Fruit fly (Drosophila melanogaster) whole organism, embryonic: Measurements from ENCODE around the gene CG43295.

Source experiments
- Bdp1 ChIP-seq: fragments of 200-800 bp; sonication (Bioruptor generic); optimal IDR thresholded peaks from 3 replicates; lab custom pipeline; 2016; ENCODE audit warnings: missing biosample characterization, missing genetic modification characterization
- Bgb ChIP-seq: fragments of 200-800 bp; sonication (Bioruptor generic); IDR thresholded peaks from 2 replicates; pipeline ENCODE4 v1.3.6; 2022; ENCODE audit warnings: missing biosample characterization, missing genetic modification characterization; ENCODE audit not compliant: partially characterized antibody
- CG10366 ChIP-seq: fragments of 200-800 bp; sonication (Bioruptor generic); IDR thresholded peaks from 2 replicates; pipeline ENCODE4 v1.3.6; 2022; ENCODE audit warnings: missing biosample characterization, missing genetic modification characterization
- CG10543 ChIP-seq: fragments of 200-800 bp; sonication (Bioruptor generic); optimal IDR thresholded peaks from 3 replicates; lab custom pipeline; 2017; ENCODE audit warnings: missing biosample characterization, mild to moderate bottlenecking, missing genetic modification characterization, moderate library complexity
- CG11695 ChIP-seq: fragments of 200-800 bp; sonication (Bioruptor generic); IDR thresholded peaks from 3 replicates; pipeline ENCODE4 v1.3.6; 2022; ENCODE audit warnings: missing biosample characterization, missing genetic modification characterization
- CG12744 ChIP-seq: fragments of 200-800 bp; sonication (Bioruptor generic); optimal IDR thresholded peaks from 2 replicates; lab custom pipeline; 2016; ENCODE audit warnings: missing biosample characterization, missing genetic modification characterization
- CG13894 ChIP-seq: fragments of 200-800 bp; sonication (Bioruptor generic); optimal IDR thresholded peaks from 3 replicates; lab custom pipeline; 2018; ENCODE audit warnings: missing biosample characterization, mild to moderate bottlenecking, missing genetic modification characterization, moderate library complexity
- CG15696 ChIP-seq: fragments of 200-800 bp; sonication (Bioruptor generic); optimal IDR thresholded peaks from 2 replicates; lab custom pipeline; 2019; ENCODE audit warnings: missing biosample characterization, mild to moderate bottlenecking, missing genetic modification characterization, moderate library complexity
- CG1647 ChIP-seq: fragments of 200-800 bp; sonication (Bioruptor generic); optimal IDR thresholded peaks from 3 replicates; lab custom pipeline; 2016; ENCODE audit warnings: missing biosample characterization, missing genetic modification characterization
- CG16863 ChIP-seq: fragments of 200-800 bp; sonication (Bioruptor generic); optimal IDR thresholded peaks from 3 replicates; lab custom pipeline; 2016; ENCODE audit warnings: missing biosample characterization, missing genetic modification characterization
- CG17328 ChIP-seq: fragments of 200-800 bp; sonication (Bioruptor generic); IDR thresholded peaks from 2 replicates; pipeline ENCODE4 v1.3.6; 2022; ENCODE audit warnings: missing biosample characterization, missing genetic modification characterization
- CG18011 ChIP-seq: fragments of 200-800 bp; sonication (Bioruptor generic); optimal IDR thresholded peaks from 2 replicates; lab custom pipeline; 2017; ENCODE audit warnings: missing biosample characterization, missing genetic modification characterization, mild to moderate bottlenecking, moderate library complexity, missing genotype
- CG2116 ChIP-seq: fragments of 200-800 bp; sonication (Bioruptor generic); optimal IDR thresholded peaks from 3 replicates; lab custom pipeline; 2018; ENCODE audit warnings: missing biosample characterization, mild to moderate bottlenecking, missing genetic modification characterization
- CG30020 ChIP-seq: fragments of 200-800 bp; optimal IDR thresholded peaks from 2 replicates; lab custom pipeline; 2019; ENCODE audit warnings: missing biosample characterization, mild to moderate bottlenecking, missing genetic modification characterization, moderate library complexity
- CG31388 ChIP-seq: fragments of 200-800 bp; sonication (Bioruptor generic); optimal IDR thresholded peaks from 2 replicates; lab custom pipeline; 2016; ENCODE audit warnings: missing biosample characterization, missing genetic modification characterization
- CG34422 ChIP-seq: fragments of 200-800 bp; sonication (Bioruptor generic); IDR thresholded peaks from 3 replicates; pipeline ENCODE4 v1.3.6; 2022; ENCODE audit warnings: missing biosample characterization, missing genetic modification characterization
- CG4820 ChIP-seq: fragments of 200-800 bp; sonication (Bioruptor generic); optimal IDR thresholded peaks from 3 replicates; lab custom pipeline; 2016; ENCODE audit warnings: missing biosample characterization, missing genetic modification characterization
- CG5245 ChIP-seq: fragments of 200-800 bp; sonication (Bioruptor generic); optimal IDR thresholded peaks from 3 replicates; lab custom pipeline; 2016; ENCODE audit warnings: missing biosample characterization, missing genetic modification characterization
- CG6791 ChIP-seq: fragments of 200-800 bp; sonication (Bioruptor generic); IDR thresholded peaks from 3 replicates; pipeline ENCODE4 v1.3.6; 2022; ENCODE audit warnings: missing biosample characterization, missing genetic modification characterization; ENCODE audit not compliant: partially characterized antibody
- CG7745 ChIP-seq: fragments of 200-800 bp; sonication (Bioruptor generic); optimal IDR thresholded peaks from 2 replicates; lab custom pipeline; 2018; ENCODE audit warnings: missing biosample characterization, mild to moderate bottlenecking, missing genetic modification characterization, moderate library complexity
- CG9932 ChIP-seq: fragments of 200-800 bp; sonication (Bioruptor generic); IDR thresholded peaks from 2 replicates; pipeline ENCODE4 v1.3.6; 2022; ENCODE audit warnings: missing biosample characterization, missing genetic modification characterization
- D ChIP-seq, 2 experiments: fragments of 200-800 bp in 1 of 2; fragments of >200 bp in 1 of 2; sonication (Bioruptor generic) in 1 of 2; optimal IDR thresholded peaks; 2 replicates in 1 of 2; 3 replicates in 1 of 2; lab custom pipeline; 2017; ENCODE audit warnings: mild to moderate bottlenecking in 1 of 2, missing biosample characterization in 1 of 2, missing genetic modification characterization in 1 of 2, missing genetic modification reagents in 1 of 2
- Doc3 ChIP-seq: fragments of 200-800 bp; sonication (Bioruptor generic); IDR thresholded peaks from 3 replicates; pipeline ENCODE4 v1.3.6; 2022; ENCODE audit warnings: missing biosample characterization, missing genetic modification characterization; ENCODE audit not compliant: partially characterized antibody
- HHEX ChIP-seq: fragments of 200-800 bp; sonication (Bioruptor generic); optimal IDR thresholded peaks from 3 replicates; lab custom pipeline; 2017; ENCODE audit warnings: missing biosample characterization, mild to moderate bottlenecking, missing genetic modification characterization, missing genetic modification reagents
- Hmx ChIP-seq: fragments of 200-800 bp; sonication (Bioruptor generic); optimal IDR thresholded peaks from 2 replicates; lab custom pipeline; 2016; ENCODE audit warnings: missing biosample characterization, missing genetic modification characterization
- Nf-YC ChIP-seq: fragments of 200-800 bp; optimal IDR thresholded peaks from 3 replicates; lab custom pipeline; 2019; ENCODE audit warnings: missing biosample characterization, mild to moderate bottlenecking, missing genetic modification characterization, moderate library complexity
- NfI ChIP-seq: fragments of 200-800 bp; sonication (Bioruptor generic); optimal IDR thresholded peaks from 3 replicates; lab custom pipeline; 2018; ENCODE audit warnings: missing biosample characterization, mild to moderate bottlenecking, missing genetic modification characterization, moderate library complexity
- Ptx1 ChIP-seq: fragments of 200-800 bp; sonication (Bioruptor generic); IDR thresholded peaks from 2 replicates; pipeline ENCODE4 v1.3.6; 2022; ENCODE audit warnings: missing biosample characterization, missing genetic modification characterization
- Rx ChIP-seq: fragments of 200-800 bp; sonication (Bioruptor generic); IDR thresholded peaks from 2 replicates; pipeline ENCODE4 v1.3.6; 2022; ENCODE audit warnings: missing biosample characterization, missing genetic modification characterization
- Sry-δ ChIP-seq: fragments of 200-800 bp; sonication (Bioruptor generic); optimal IDR thresholded peaks from 2 replicates; lab custom pipeline; 2016; ENCODE audit warnings: missing biosample characterization, missing genetic modification characterization
- Stat92E ChIP-seq, 3 experiments: fragments of >200 bp in 2 of 3; fragments of 200-800 bp in 1 of 3; sonication (Bioruptor generic) in 1 of 3; optimal IDR thresholded peaks; 2 replicates each; lab custom pipeline; 2017 to 2019; ENCODE audit warnings: missing biosample characterization in 3 of 3, missing genetic modification characterization in 3 of 3, mild to moderate bottlenecking in 1 of 3, moderate library complexity in 1 of 3
- cas ChIP-seq: fragments of 200-800 bp; sonication (Bioruptor generic); IDR thresholded peaks from 2 replicates; pipeline ENCODE4 v1.3.6; 2022; ENCODE audit warnings: missing biosample characterization, missing genetic modification characterization
- cg ChIP-seq: fragments of 200-800 bp; sonication (Bioruptor generic); optimal IDR thresholded peaks from 3 replicates; lab custom pipeline; 2019; ENCODE audit warnings: missing biosample characterization, mild to moderate bottlenecking, missing genetic modification characterization, moderate library complexity
- crol ChIP-seq: fragments of 200-800 bp; sonication (Bioruptor generic); IDR thresholded peaks from 2 replicates; pipeline ENCODE4 v1.3.6; 2022; ENCODE audit warnings: missing biosample characterization, missing genetic modification characterization
- cwo ChIP-seq: fragments of 200-800 bp; sonication (Bioruptor generic); optimal IDR thresholded peaks from 3 replicates; lab custom pipeline; 2017; ENCODE audit warnings: missing biosample characterization, missing genetic modification characterization, mild to moderate bottlenecking, moderate library complexity, missing genetic modification reagents
- dati ChIP-seq: fragments of 200-800 bp; sonication (Bioruptor generic); IDR thresholded peaks from 2 replicates; pipeline ENCODE4 v1.3.6; 2022; ENCODE audit warnings: missing biosample characterization, missing genetic modification characterization
- esg ChIP-seq: fragments of 200-800 bp; sonication (Bioruptor generic); conservative IDR thresholded peaks from 2 replicates; pipeline ENCODE4 v1.3.6; 2022; ENCODE audit warnings: missing biosample characterization, missing genetic modification characterization
- fd102C ChIP-seq: fragments of 200-800 bp; sonication (Bioruptor generic); optimal IDR thresholded peaks from 2 replicates; lab custom pipeline; 2018; ENCODE audit warnings: missing biosample characterization, mild to moderate bottlenecking, missing genetic modification characterization, moderate library complexity
- gem ChIP-seq: fragments of 200-800 bp; sonication (Bioruptor generic); optimal IDR thresholded peaks from 2 replicates; lab custom pipeline; 2019; ENCODE audit warnings: missing biosample characterization, mild to moderate bottlenecking, missing genetic modification characterization, moderate library complexity
- ind ChIP-seq: fragments of 200-800 bp; sonication (Bioruptor generic); optimal IDR thresholded peaks from 3 replicates; lab custom pipeline; 2016; ENCODE audit warnings: missing biosample characterization, missing genetic modification characterization
- klu ChIP-seq: fragments of 200-800 bp; sonication (Bioruptor generic); IDR thresholded peaks from 2 replicates; pipeline ENCODE4 v1.3.6; 2022; ENCODE audit warnings: missing biosample characterization, missing genetic modification characterization
- lbe ChIP-seq: fragments of 200-800 bp; sonication (Bioruptor generic); optimal IDR thresholded peaks from 2 replicates; lab custom pipeline; 2016; ENCODE audit warnings: missing biosample characterization, mild to moderate bottlenecking, missing genetic modification characterization
- nerfin-2 ChIP-seq: fragments of 200-800 bp; sonication (Bioruptor generic); IDR thresholded peaks from 2 replicates; pipeline ENCODE4 v1.3.6; 2022; ENCODE audit warnings: missing biosample characterization, missing genetic modification characterization; ENCODE audit not compliant: partially characterized antibody
- sna ChIP-seq: fragments of 200-800 bp; sonication (Bioruptor generic); IDR thresholded peaks from 2 replicates; pipeline ENCODE4 v1.3.6; 2022; ENCODE audit warnings: missing biosample characterization, missing genetic modification characterization; ENCODE audit not compliant: partially characterized antibody
- tna ChIP-seq: fragments of 200-800 bp; sonication (Bioruptor generic); IDR thresholded peaks from 2 replicates; pipeline ENCODE4 v1.3.6; 2022; ENCODE audit warnings: missing biosample characterization, missing genetic modification characterization; ENCODE audit not compliant: partially characterized antibody
- tx ChIP-seq: fragments of 200-800 bp; sonication (Bioruptor generic); optimal IDR thresholded peaks from 2 replicates; lab custom pipeline; 2016; ENCODE audit warnings: missing biosample characterization, missing genetic modification characterization
- unc-4 ChIP-seq: fragments of 200-800 bp; sonication (Bioruptor generic); IDR thresholded peaks from 2 replicates; pipeline ENCODE4 v1.3.6; 2022; ENCODE audit warnings: missing biosample characterization, missing genetic modification characterization; ENCODE audit not compliant: partially characterized antibody
- vnd ChIP-seq: fragments of 200-800 bp; sonication (Bioruptor generic); IDR thresholded peaks from 3 replicates; pipeline ENCODE4 v1.3.6; 2022; ENCODE audit warnings: missing biosample characterization, missing genetic modification characterization; ENCODE audit not compliant: partially characterized antibody
- vvl ChIP-seq: fragments of 200-800 bp; sonication (Bioruptor generic); IDR thresholded peaks from 2 replicates; pipeline ENCODE4 v1.3.6; 2022; ENCODE audit warnings: missing biosample characterization, missing genetic modification characterization

CG43295 gene

DNA sequence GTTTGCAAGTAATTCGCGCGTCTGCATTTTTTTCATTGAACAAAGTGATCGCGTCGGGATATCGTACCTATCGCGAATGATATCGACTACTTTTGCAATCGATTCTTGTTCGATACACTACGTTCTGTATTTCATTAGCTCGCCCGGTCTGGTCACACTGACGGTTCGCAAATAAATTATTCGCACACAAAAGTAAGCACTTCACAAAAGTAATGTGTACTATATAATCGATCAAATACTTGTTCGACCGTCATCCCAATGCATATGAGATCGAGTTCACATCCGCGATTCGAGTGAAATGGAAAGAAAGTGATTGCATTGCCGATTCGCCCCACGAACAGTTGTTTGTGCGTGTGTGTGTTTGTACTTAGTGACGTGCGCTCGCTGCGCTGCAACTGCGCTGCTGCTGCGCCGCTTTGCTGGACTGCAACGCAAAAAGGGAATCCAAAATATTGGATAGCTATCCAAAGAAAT lies 15.3 kb upstream of the CG43295 start, which contains the start of the genes CG5235 and ClC-c (continued):
- TF ChIP-seq CG17328 (no peak), CG30020 (peak; percentile 1), Nf-YC (tag; lab: Kevin White, UChicago) (no peak), NfI (GFP tag; lab: Kevin White, UChicago) (no peak), CG13894 (no peak), unc-4 (GFP tag; lab: Robert Waterston, UW) (peak; percentile 84), crol (GFP tag; lab: Robert Waterston, UW) (no peak), dati (no peak), CG7745 (tag; lab: Kevin White, UChicago) (peak; percentile 46), vvl (GFP tag; lab: Robert Waterston, UW) (peak; percentile 38; the same call in 1 of the 2 replicates), cwo (GFP tag; lab: Kevin White, UChicago) (no peak), CG4820 (GFP tag; lab: Kevin White, UChicago) (no peak), ind (GFP tag; lab: Kevin White, UChicago) (no peak), cg (peak; percentile 81), CG12744 (no peak), Hmx (GFP tag; lab: Kevin White, UChicago) (no peak), CG18011 (GFP tag; lab: Kevin White, UChicago) (no peak), Stat92E (GFP tag; optimal IDR thresholded peaks at IDR 0.05; lab: Kevin White, UChicago) (peak in 1 of 3 experiments; percentile 46), CG31388 (GFP tag; lab: Kevin White, UChicago) (no peak), D (optimal IDR thresholded peaks at IDR 0.05; lab: Kevin White, UChicago) (peak; percentile 41), D (GFP tag; optimal IDR thresholded peaks at IDR 0.05; lab: Kevin White, UChicago) (no peak), CG16863 (GFP tag; lab: Kevin White, UChicago) (peak; percentile 64), sna (GFP tag; lab: Robert Waterston, UW) (peak; percentile 74), Ptx1 (GFP tag; lab: Robert Waterston, UW) (no peak), CG34422 (GFP tag; lab: Robert Waterston, UW) (peak; percentile 23; the same call in 1 of the 3 replicates), fd102C (GFP tag; lab: Kevin White, UChicago) (no peak), CG11695 (GFP tag; lab: Robert Waterston, UW) (no peak), nerfin-2 (GFP tag; lab: Robert Waterston, UW) (peak; percentile 81), tna (GFP tag; lab: Robert Waterston, UW) (peak; percentile 86), CG10366 (GFP tag; lab: Robert Waterston, UW) (no peak), CG9932 (GFP tag; lab: Robert Waterston, UW) (no peak), CG2116 (peak; percentile 52), Sry-δ (GFP tag; lab: Kevin White, UChicago) (peak; percentile 66), CG15696 (tag; lab: Kevin White, UChicago) (no peak), CG1647 (GFP tag; lab: Kevin White, UChicago) (no peak), Bdp1 (no peak), CG10543 (GFP tag; lab: Kevin White, UChicago) (no peak), Doc3 (GFP tag; lab: Robert Waterston, UW) (peak; percentile 72), lbe (GFP tag; lab: Kevin White, UChicago) (peak; percentile 29), CG5245 (no peak), Bgb (peak; percentile 85), HHEX (GFP tag; lab: Kevin White, UChicago) (no peak), esg (no peak), tx (GFP tag; lab: Kevin White, UChicago) (no peak), CG6791 (GFP tag; lab: Robert Waterston, UW) (peak; percentile 88), cas (GFP tag; lab: Robert Waterston, UW) (no peak), klu (no peak), gem (tag; lab: Kevin White, UChicago) (no peak), vnd (GFP tag; lab: Robert Waterston, UW) (peak; percentile 74), Rx (GFP tag; lab: Robert Waterston, UW) (no peak)
